Worm (Caenorhabditis elegans) whole organism, L1 larva: ENCODE data around the gene F47G3.1.
A peak's percentile ranks its signal among the peaks of the same experiment; 100 is the strongest.

ENCODE experiments used
- C04F5.9 ChIP-seq: sonication (generic microtip); optimal IDR thresholded peaks from 2 replicates; lab custom pipeline; 2016; ENCODE audit warnings: missing genetic modification characterization, missing compliant biosample characterization
- C16A3.4 ChIP-seq: fragments of 150-350 bp; optimal IDR thresholded peaks from 2 replicates; lab custom pipeline; 2014; ENCODE audit warnings: missing biosample characterization, missing genetic modification characterization
- C34B4.2 ChIP-seq: sonication (generic microtip); optimal IDR thresholded peaks from 2 replicates; lab custom pipeline; 2017; ENCODE audit warnings: mild to moderate bottlenecking, missing genetic modification characterization, missing compliant biosample characterization
- Y116A8C.19 ChIP-seq: sonication (generic microtip); optimal IDR thresholded peaks from 2 replicates; lab custom pipeline; 2016; ENCODE audit warnings: missing compliant biosample characterization, missing genetic modification characterization, borderline replicate concordance
- aha-1 ChIP-seq: fragments of 150-350 bp; optimal IDR thresholded peaks from 2 replicates; lab custom pipeline; 2014; ENCODE audit warnings: missing biosample characterization, missing genetic modification characterization
- alr-1 ChIP-seq: fragments of 200-800 bp; sonication (Bioruptor generic); optimal IDR thresholded peaks from 2 replicates; lab custom pipeline; 2018; ENCODE audit warnings: borderline replicate concordance, mild to moderate bottlenecking, missing genetic modification characterization, missing compliant biosample characterization
- aly-2 ChIP-seq: fragments of 150-350 bp; optimal IDR thresholded peaks from 2 replicates; lab custom pipeline; 2014; ENCODE audit warnings: missing biosample characterization, missing genetic modification characterization
- ama-1 ChIP-seq: fragments of 150-350 bp; optimal IDR thresholded peaks from 2 replicates; lab custom pipeline; 2014
- ceh-8 ChIP-seq: fragments of 200-800 bp; sonication (Bioruptor generic); optimal IDR thresholded peaks from 2 replicates; lab custom pipeline; 2018; ENCODE audit warnings: mild to moderate bottlenecking, missing genetic modification characterization, moderate library complexity, missing compliant biosample characterization
- ceh-82 ChIP-seq, 3 experiments: fragments of 150-350 bp in 1 of 3; sonication (generic microtip) in 2 of 3; optimal IDR thresholded peaks; 2 replicates each; lab custom pipeline; 2014 to 2017; ENCODE audit warnings: missing biosample characterization in 3 of 3, missing genetic modification characterization in 3 of 3
- ceh-88 ChIP-seq: fragments of 200-800 bp; sonication (Bioruptor generic); IDR thresholded peaks from 2 replicates; pipeline ENCODE4 v1.3.6; 2022; ENCODE audit warnings: missing genetic modification characterization, missing compliant biosample characterization
- ces-1 ChIP-seq: fragments of 150-350 bp; optimal IDR thresholded peaks from 2 replicates; lab custom pipeline; 2014; ENCODE audit warnings: missing biosample characterization, missing genetic modification reagents, missing genetic modification characterization
- dpl-1 ChIP-seq, 3 experiments: fragments of 150-350 bp in 2 of 3; sonication (generic microtip) in 1 of 3; optimal IDR thresholded peaks; 2 replicates each; lab custom pipeline; 2014 to 2017; ENCODE audit warnings: missing biosample characterization in 3 of 3, missing genetic modification characterization in 3 of 3, missing genetic modification reagents in 3 of 3
- dsc-1 ChIP-seq: sonication (generic microtip); optimal IDR thresholded peaks from 2 replicates; lab custom pipeline; 2016; ENCODE audit warnings: mild to moderate bottlenecking, missing genetic modification characterization, missing compliant biosample characterization
- efl-3 ChIP-seq: fragments of 200-800 bp; sonication (Bioruptor generic); optimal IDR thresholded peaks from 2 replicates; lab custom pipeline; 2018; ENCODE audit warnings: mild to moderate bottlenecking, missing genetic modification characterization, missing compliant biosample characterization
- egl-13 ChIP-seq: sonication (generic microtip); optimal IDR thresholded peaks from 2 replicates; lab custom pipeline; 2016; ENCODE audit warnings: missing genotype, missing genetic modification reagents, missing genetic modification characterization, missing compliant biosample characterization
- elt-3 ChIP-seq, 6 experiments: fragments of 150-350 bp in 1 of 6; sonication (generic microtip); optimal IDR thresholded peaks; 2 replicates each; lab custom pipeline; 2017 to 2018; ENCODE audit warnings: missing biosample characterization in 6 of 6, missing genetic modification characterization in 6 of 6, inconsistent platforms in 1 of 6
- fkh-4 ChIP-seq: sonication (generic microtip); optimal IDR thresholded peaks from 2 replicates; lab custom pipeline; 2016; ENCODE audit warnings: missing compliant biosample characterization, missing genetic modification characterization, borderline replicate concordance
- fos-1 ChIP-seq: fragments of 150-350 bp; optimal IDR thresholded peaks from 2 replicates; lab custom pipeline; 2014; ENCODE audit warnings: missing biosample characterization, missing genetic modification characterization
- grh-1 ChIP-seq: fragments of 200-800 bp; sonication (Bioruptor generic); IDR thresholded peaks from 2 replicates; pipeline ENCODE4 v1.3.6; 2022; ENCODE audit warnings: missing genetic modification reagents, missing genetic modification characterization, missing compliant biosample characterization
- irx-1 ChIP-seq: sonication (generic microtip); optimal IDR thresholded peaks from 2 replicates; lab custom pipeline; 2016; ENCODE audit warnings: missing genetic modification characterization, missing compliant biosample characterization
- jun-1 ChIP-seq: fragments of 150-350 bp; optimal IDR thresholded peaks from 2 replicates; lab custom pipeline; 2014; ENCODE audit warnings: missing biosample characterization, missing genetic modification reagents, missing genetic modification characterization
- lin-14 ChIP-seq: fragments of 200-800 bp; sonication (Bioruptor generic); optimal IDR thresholded peaks from 2 replicates; lab custom pipeline; 2018; ENCODE audit warnings: mild to moderate bottlenecking, missing genetic modification characterization, moderate library complexity, missing compliant biosample characterization
- lin-15B ChIP-seq: fragments of 150-350 bp; sonication (generic microtip); optimal IDR thresholded peaks from 3 replicates; lab custom pipeline; 2014; ENCODE audit warnings: missing biosample characterization, missing genetic modification characterization
- lir-3 ChIP-seq: sonication (generic microtip); optimal IDR thresholded peaks from 2 replicates; lab custom pipeline; 2016; ENCODE audit warnings: mild to moderate bottlenecking, missing genetic modification characterization, moderate library complexity, missing compliant biosample characterization; ENCODE audit not compliant: poor library complexity
- lsy-2 ChIP-seq, 2 experiments: fragments of 150-350 bp; optimal IDR thresholded peaks; 2 replicates each; lab custom pipeline; 2014; ENCODE audit warnings: missing biosample characterization in 2 of 2, missing genetic modification characterization in 2 of 2
- mdl-1 ChIP-seq, 2 experiments: fragments of 150-350 bp; optimal IDR thresholded peaks; 2 replicates each; lab custom pipeline; 2014 to 2017; ENCODE audit warnings: missing biosample characterization in 2 of 2, missing genetic modification characterization in 2 of 2, inconsistent platforms in 1 of 2
- mef-2 ChIP-seq: fragments of 150-350 bp; optimal IDR thresholded peaks from 2 replicates; lab custom pipeline; 2014; ENCODE audit warnings: missing biosample characterization, missing genetic modification characterization
- nhr-11 ChIP-seq: fragments of 150-350 bp; optimal IDR thresholded peaks from 2 replicates; lab custom pipeline; 2014; ENCODE audit warnings: missing biosample characterization, missing genetic modification characterization
- nhr-12 ChIP-seq: sonication (generic microtip); optimal IDR thresholded peaks from 2 replicates; lab custom pipeline; 2017; ENCODE audit warnings: missing biosample characterization, missing genetic modification characterization
- nhr-20 ChIP-seq: sonication (generic microtip); optimal IDR thresholded peaks from 2 replicates; lab custom pipeline; 2016; ENCODE audit warnings: mild to moderate bottlenecking, missing genetic modification characterization, missing compliant biosample characterization
- nhr-47 ChIP-seq: sonication (generic microtip); optimal IDR thresholded peaks from 2 replicates; lab custom pipeline; 2016; ENCODE audit warnings: mild to moderate bottlenecking, missing genetic modification characterization, moderate library complexity, missing compliant biosample characterization
- nhr-71 ChIP-seq: sonication (generic microtip); optimal IDR thresholded peaks from 2 replicates; lab custom pipeline; 2016; ENCODE audit warnings: mild to moderate bottlenecking, missing genetic modification characterization, moderate library complexity, missing compliant biosample characterization
- nhr-77 ChIP-seq: fragments of 150-350 bp; optimal IDR thresholded peaks from 2 replicates; lab custom pipeline; 2014; ENCODE audit warnings: missing biosample characterization, missing genetic modification characterization
- nhr-85 ChIP-seq: sonication (generic microtip); peaks from one replicate; lab custom pipeline; 2016; ENCODE audit warnings: missing genetic modification characterization, inconsistent platforms, missing compliant biosample characterization
- nhr-90 ChIP-seq: sonication (generic microtip); optimal IDR thresholded peaks from 2 replicates; lab custom pipeline; 2016; ENCODE audit warnings: mild to moderate bottlenecking, missing genetic modification characterization, missing compliant biosample characterization; ENCODE audit not compliant: poor library complexity
- pqm-1 ChIP-seq: sonication (generic microtip); optimal IDR thresholded peaks from 3 replicates; lab custom pipeline; 2017; ENCODE audit warnings: missing biosample characterization, missing genetic modification characterization
- rnt-1 ChIP-seq: sonication (generic microtip); optimal IDR thresholded peaks from 2 replicates; lab custom pipeline; 2016; ENCODE audit warnings: mild to moderate bottlenecking, missing genetic modification characterization, moderate library complexity, missing compliant biosample characterization
- snpc-4 ChIP-seq: fragments of 150-350 bp; optimal IDR thresholded peaks from 2 replicates; lab custom pipeline; 2014; ENCODE audit warnings: missing biosample characterization, missing genetic modification characterization
- sptf-1 ChIP-seq: fragments of 150-350 bp; optimal IDR thresholded peaks from 2 replicates; lab custom pipeline; 2014; ENCODE audit warnings: missing biosample characterization, missing genetic modification characterization
- sup-37 ChIP-seq: fragments of 200-800 bp; sonication (Bioruptor generic); optimal IDR thresholded peaks from 2 replicates; lab custom pipeline; 2018; ENCODE audit warnings: mild to moderate bottlenecking, missing genetic modification characterization, missing compliant biosample characterization
- swsn-7 ChIP-seq: sonication (generic microtip); optimal IDR thresholded peaks from 2 replicates; lab custom pipeline; 2016; ENCODE audit warnings: missing genetic modification characterization, missing compliant biosample characterization
- tlp-1 ChIP-seq: fragments of 150-350 bp; optimal IDR thresholded peaks from 2 replicates; lab custom pipeline; 2014; ENCODE audit warnings: missing biosample characterization, missing genetic modification characterization
- unc-130 ChIP-seq: fragments of 150-350 bp; optimal IDR thresholded peaks from 2 replicates; lab custom pipeline; 2017; ENCODE audit warnings: missing biosample characterization, missing genetic modification characterization, inconsistent platforms
- unc-86 ChIP-seq: sonication (generic microtip); optimal IDR thresholded peaks from 2 replicates; lab custom pipeline; 2016; ENCODE audit warnings: missing genetic modification characterization, missing compliant biosample characterization
- xbp-1 ChIP-seq: sonication (generic microtip); optimal IDR thresholded peaks from 2 replicates; lab custom pipeline; 2016; ENCODE audit warnings: missing genetic modification characterization, missing compliant biosample characterization
- ztf-11 ChIP-seq, 2 experiments: sonication (generic microtip); optimal IDR thresholded peaks; 2 replicates each; lab custom pipeline; 2016 to 2017; ENCODE audit warnings: missing genetic modification characterization in 2 of 2, missing biosample characterization in 1 of 2, missing compliant biosample characterization in 1 of 2
- ztf-4 ChIP-seq: fragments of 150-350 bp; optimal IDR thresholded peaks from 2 replicates; lab custom pipeline; 2014; ENCODE audit warnings: missing biosample characterization, missing genetic modification characterization

Gene F47G3.1

DNA sequence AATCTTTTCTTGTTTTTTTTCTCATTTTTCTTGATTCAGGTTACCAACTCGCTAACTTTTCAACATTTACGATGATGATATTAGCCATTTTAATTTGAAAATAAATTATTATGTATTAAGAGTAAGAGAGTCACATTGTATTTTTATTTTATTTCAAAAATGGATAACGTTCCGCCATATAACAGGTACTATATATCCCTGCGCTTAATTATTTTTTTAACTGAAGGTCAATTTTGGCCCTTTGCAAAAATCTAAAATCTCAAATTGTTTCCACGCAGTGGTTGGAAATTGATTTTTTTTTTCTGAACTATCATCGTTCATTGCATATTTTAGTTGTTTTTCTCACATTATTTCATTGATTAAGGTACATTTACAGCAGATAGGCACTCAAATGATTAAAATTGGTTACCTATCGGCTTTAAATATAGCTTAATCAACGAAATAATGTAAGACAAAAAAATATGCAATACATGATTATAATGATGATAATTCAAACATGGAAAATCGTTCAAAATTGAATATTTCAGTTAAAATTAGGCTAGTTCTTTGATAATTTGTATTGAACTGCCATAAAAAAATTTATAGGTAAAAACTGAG, 20.8 kb upstream of the F47G3.1 start (continued):
- peak; percentile 85 for TF ChIP-seq irx-1 (tag; lab: Kevin White, UChicago)
- peak; percentile 81 for TF ChIP-seq ceh-88 (GFP tag; lab: Robert Waterston, UW)
- TF ChIP-seq C16A3.4 (tag; lab: Kevin White, UChicago) = peak; percentile 85
- no peak for TF ChIP-seq mef-2
- TF ChIP-seq Y116A8C.19 (tag; lab: Kevin White, UChicago) = no peak
- TF ChIP-seq snpc-4 (tag; lab: Kevin White, UChicago) = peak; percentile 67
- TF ChIP-seq fkh-4 (tag; lab: Kevin White, UChicago) = no peak
- TF ChIP-seq nhr-47 = peak; percentile 96
- TF ChIP-seq nhr-85 = peak; percentile 94
- peak; percentile 31 for TF ChIP-seq sup-37 (GFP tag; lab: Kevin White, UChicago)
- TF ChIP-seq C34B4.2 (tag; lab: Kevin White, UChicago) = no peak
- peak; percentile 38 for TF ChIP-seq C04F5.9
- peak; percentile 96 for TF ChIP-seq nhr-11
- peak; percentile 87 to 88 for TF ChIP-seq lsy-2 (tag; optimal IDR thresholded peaks at IDR 0.05; lab: Kevin White, UChicago)
- peak; percentile 73 for TF ChIP-seq xbp-1 (tag; lab: Kevin White, UChicago)
- TF ChIP-seq ceh-82 (tag; optimal IDR thresholded peaks at IDR 0.05; lab: Kevin White, UChicago) = peak; percentile 52 to 85 (median 81)
- peak; percentile 79 for TF ChIP-seq swsn-7 (tag; lab: Kevin White, UChicago)
- peak; percentile 88 for TF ChIP-seq ceh-8 (GFP tag; lab: Kevin White, UChicago)
- peak in 5 of 6 experiments; percentile 32 to 96 (median 77) for TF ChIP-seq elt-3 (tag; optimal IDR thresholded peaks at IDR 0.05; lab: Kevin White, UChicago)
- TF ChIP-seq egl-13 (tag; lab: Kevin White, UChicago) = peak; percentile 61
- peak in 1 of 2 experiments; percentile 50 for TF ChIP-seq ztf-11 (tag; optimal IDR thresholded peaks at IDR 0.05; lab: Kevin White, UChicago)
- peak in 2 of 3 experiments; percentile 23 to 37 for TF ChIP-seq dpl-1 (GFP tag; optimal IDR thresholded peaks at IDR 0.05; lab: Kevin White, UChicago)
- peak; percentile 50 for TF ChIP-seq aly-2
- TF ChIP-seq rnt-1 (tag; lab: Kevin White, UChicago) = peak; percentile 68
- no peak for TF ChIP-seq alr-1
- peak; percentile 72 for TF ChIP-seq efl-3 (GFP tag; lab: Kevin White, UChicago)
- TF ChIP-seq grh-1 (GFP tag; lab: Robert Waterston, UW) = peak; percentile 82

DNA sequence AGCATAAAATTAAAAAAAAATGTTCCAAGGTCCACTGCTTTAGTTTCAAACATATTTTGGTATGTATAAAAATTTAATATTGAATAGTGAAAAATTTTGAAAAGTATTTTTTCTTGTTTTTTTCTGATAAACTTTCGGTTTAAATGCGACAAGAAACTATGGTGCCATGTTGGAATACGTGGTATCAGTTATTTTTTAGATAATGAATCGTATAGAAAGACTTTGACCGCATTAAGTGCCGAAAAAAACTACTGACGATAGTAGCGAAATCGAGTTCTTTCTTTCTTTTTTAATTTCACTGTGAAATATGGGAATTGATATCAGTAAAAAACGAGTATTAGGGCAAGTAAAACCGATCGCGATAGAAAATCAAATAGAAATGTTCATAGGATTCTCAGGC, 19.7 kb upstream of the F47G3.1 start, which contains the start of gene T24D8.6:
T24D8.6 (minus strand) TSS at position 101 of the 400 bp plus-strand sequence.
- no peak for TF ChIP-seq swsn-7 (tag; lab: Kevin White, UChicago)
- no peak for TF ChIP-seq tlp-1 (tag; lab: Kevin White, UChicago)
- no peak for TF ChIP-seq lin-15B
- no peak for TF ChIP-seq aly-2

DNA sequence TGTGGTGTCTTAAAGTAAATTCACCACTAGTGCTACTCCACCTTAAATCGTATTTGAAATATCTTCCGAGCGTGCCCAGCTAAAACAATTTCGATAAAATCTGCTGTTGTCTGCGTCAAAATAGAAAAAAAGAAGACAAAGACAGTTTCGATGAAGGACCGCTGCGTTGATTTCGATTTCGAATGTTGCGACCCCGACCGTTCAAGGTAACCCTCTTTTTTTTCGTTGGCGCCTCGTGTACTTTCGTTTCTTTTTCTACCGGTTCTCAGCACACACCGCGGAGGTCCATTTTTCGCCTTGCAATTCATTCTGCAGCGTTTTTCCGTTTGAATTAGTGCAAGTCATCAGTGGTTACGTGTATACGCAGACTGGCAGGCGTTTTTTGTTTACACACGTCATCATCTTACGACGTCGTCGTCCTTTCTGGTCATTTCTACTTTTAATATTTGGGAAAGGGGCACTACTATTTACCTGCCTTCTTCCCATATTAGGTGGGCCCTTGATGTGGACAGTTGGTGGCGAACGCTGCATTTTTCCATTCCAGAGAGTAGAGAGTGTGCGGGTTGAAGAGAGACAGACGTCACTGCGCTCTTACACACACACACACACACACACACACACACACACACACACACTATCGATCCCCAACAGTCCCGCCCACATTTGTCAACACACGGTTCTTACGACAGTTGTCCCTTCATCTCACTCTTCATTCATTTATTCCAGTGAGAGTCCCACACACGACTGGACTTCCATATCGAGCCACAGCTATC, 17.3 kb upstream of the F47G3.1 start:
- TF ChIP-seq nhr-77 (tag; lab: Kevin White, UChicago) = no peak
- TF ChIP-seq lir-3 (tag; lab: Kevin White, UChicago) = no peak
- peak; percentile 24 for TF ChIP-seq nhr-90 (tag; lab: Kevin White, UChicago)
- peak; percentile 15 for TF ChIP-seq jun-1 (tag; lab: Kevin White, UChicago)
- no peak for TF ChIP-seq nhr-12 (tag; lab: Kevin White, UChicago)
- no peak for TF ChIP-seq ztf-4 (tag; lab: Kevin White, UChicago)
- TF ChIP-seq elt-3 (tag; optimal IDR thresholded peaks at IDR 0.05; lab: Kevin White, UChicago) = peak in 2 of 6 experiments; percentile 28 to 38
- peak; percentile 37 for TF ChIP-seq nhr-20 (tag; lab: Kevin White, UChicago)
- TF ChIP-seq lin-14 = peak; percentile 82
- no peak for TF ChIP-seq unc-86 (tag; lab: Kevin White, UChicago)
- no peak for TF ChIP-seq mef-2
- no peak for TF ChIP-seq tlp-1 (tag; lab: Kevin White, UChicago)
- TF ChIP-seq fos-1 (tag; lab: Kevin White, UChicago) = peak; percentile 3
- no peak for TF ChIP-seq pqm-1
- TF ChIP-seq nhr-11 = no peak
- TF ChIP-seq sptf-1 (tag; lab: Kevin White, UChicago) = no peak
- TF ChIP-seq ama-1 (lab: Kevin White, UChicago) = no peak
- TF ChIP-seq nhr-71 (tag; lab: Kevin White, UChicago) = peak; percentile 52
- TF ChIP-seq mdl-1 (tag; optimal IDR thresholded peaks at IDR 0.05; lab: Kevin White, UChicago) = peak in 1 of 2 experiments; percentile 6
- peak; percentile 14 for TF ChIP-seq unc-130 (tag; lab: Kevin White, UChicago)
- no peak for TF ChIP-seq dsc-1 (tag; lab: Kevin White, UChicago)
- TF ChIP-seq ces-1 = no peak
- no peak for TF ChIP-seq aha-1 (tag; lab: Kevin White, UChicago)
